Fruit fly (Drosophila melanogaster) whole organism, prepupa: ENCODE results near the gene JTBR.

Experiments
- Blimp-1 ChIP-seq: fragments of 200-800 bp; sonication (Bioruptor generic); optimal IDR thresholded peaks from 3 replicates; lab custom pipeline; 2017; ENCODE audit warnings: missing biosample characterization, missing genetic modification characterization, mild to moderate bottlenecking, moderate library complexity, missing genetic modification reagents
- CG10631 ChIP-seq: fragments of 200-800 bp; sonication (Bioruptor generic); optimal IDR thresholded peaks from 2 replicates; lab custom pipeline; 2016; ENCODE audit warnings: missing biosample characterization, missing genetic modification characterization
- CG11294 ChIP-seq: fragments of 200-800 bp; sonication (Bioruptor generic); IDR thresholded peaks from 2 replicates; pipeline ENCODE4 v1.3.6; 2022; ENCODE audit warnings: missing biosample characterization, missing genetic modification characterization
- CG15336 ChIP-seq: fragments of 200-800 bp; sonication (Bioruptor generic); IDR thresholded peaks from 2 replicates; pipeline ENCODE4 v1.3.6; 2022; ENCODE audit warnings: missing biosample characterization, missing genetic modification characterization
- CG1621 ChIP-seq: fragments of 200-800 bp; sonication (Bioruptor generic); optimal IDR thresholded peaks from 3 replicates; lab custom pipeline; 2018; ENCODE audit warnings: missing biosample characterization, mild to moderate bottlenecking, missing genetic modification characterization
- CG16779 ChIP-seq: fragments of 200-800 bp; sonication (Bioruptor generic); optimal IDR thresholded peaks from 3 replicates; lab custom pipeline; 2017; ENCODE audit warnings: missing biosample characterization, mild to moderate bottlenecking, missing genetic modification characterization
- CG3032 ChIP-seq: fragments of 200-800 bp; optimal IDR thresholded peaks from 2 replicates; lab custom pipeline; 2019; ENCODE audit warnings: missing biosample characterization, mild to moderate bottlenecking, missing genetic modification characterization, moderate library complexity
- CG31627 ChIP-seq: fragments of 200-800 bp; sonication (Bioruptor generic); optimal IDR thresholded peaks from 3 replicates; lab custom pipeline; 2016; ENCODE audit warnings: missing biosample characterization, missing genetic modification characterization
- CG32006 ChIP-seq: fragments of 200-800 bp; sonication (Bioruptor generic); optimal IDR thresholded peaks from 3 replicates; lab custom pipeline; 2017; ENCODE audit warnings: missing biosample characterization, mild to moderate bottlenecking, missing genetic modification characterization
- CG6163 ChIP-seq: fragments of 200-800 bp; sonication (Bioruptor generic); IDR thresholded peaks from 3 replicates; pipeline ENCODE4 v1.3.6; 2022; ENCODE audit warnings: missing biosample characterization, missing genetic modification characterization
- CG6276 ChIP-seq: fragments of 200-800 bp; sonication (Bioruptor generic); optimal IDR thresholded peaks from 2 replicates; lab custom pipeline; 2017; ENCODE audit warnings: missing biosample characterization, mild to moderate bottlenecking, missing genetic modification characterization
- CG6792 ChIP-seq: fragments of 200-800 bp; sonication (Bioruptor generic); optimal IDR thresholded peaks from 3 replicates; lab custom pipeline; 2016; ENCODE audit warnings: missing biosample characterization, missing genetic modification characterization
- CG6854 ChIP-seq: fragments of 200-800 bp; sonication (Bioruptor generic); optimal IDR thresholded peaks from 2 replicates; lab custom pipeline; 2017; ENCODE audit warnings: missing biosample characterization, mild to moderate bottlenecking, missing genetic modification characterization
- CG7368 ChIP-seq: fragments of 200-800 bp; sonication (Bioruptor generic); optimal IDR thresholded peaks from 3 replicates; lab custom pipeline; 2016; ENCODE audit warnings: missing biosample characterization, missing genetic modification characterization
- CG8319 ChIP-seq: fragments of 200-800 bp; sonication (Bioruptor generic); optimal IDR thresholded peaks from 3 replicates; lab custom pipeline; 2016; ENCODE audit warnings: missing biosample characterization, missing genetic modification characterization
- CG8632 ChIP-seq: fragments of 200-800 bp; sonication (Bioruptor generic); optimal IDR thresholded peaks from 3 replicates; lab custom pipeline; 2016; ENCODE audit warnings: missing biosample characterization, missing genetic modification characterization
- CG9139 ChIP-seq: fragments of 200-800 bp; sonication (Bioruptor generic); optimal IDR thresholded peaks from 3 replicates; lab custom pipeline; 2017; ENCODE audit warnings: missing biosample characterization, mild to moderate bottlenecking, missing genetic modification characterization
- Eip75B ChIP-seq: fragments of 200-800 bp; sonication (Bioruptor generic); optimal IDR thresholded peaks from 3 replicates; lab custom pipeline; 2016; ENCODE audit warnings: missing biosample characterization, missing genetic modification characterization
- Eip78C ChIP-seq: fragments of 200-800 bp; sonication (Bioruptor generic); peaks from one replicate; lab custom pipeline; 2016; ENCODE audit warnings: missing biosample characterization, missing genetic modification characterization
- Eip93F ChIP-seq: fragments of 200-800 bp; sonication (Bioruptor generic); optimal IDR thresholded peaks from 2 replicates; lab custom pipeline; 2016; ENCODE audit warnings: missing biosample characterization, mild to moderate bottlenecking, missing genetic modification characterization
- Gug ChIP-seq: fragments of 200-800 bp; sonication (Bioruptor generic); IDR thresholded peaks from 2 replicates; pipeline ENCODE4 v1.3.6; 2022; ENCODE audit warnings: missing biosample characterization, missing genetic modification characterization
- Hr38 ChIP-seq: sonication (Bioruptor generic); optimal IDR thresholded peaks from 2 replicates; lab custom pipeline; 2016; ENCODE audit warnings: missing biosample characterization, missing genetic modification characterization
- Hr39 ChIP-seq: fragments of 200-800 bp; sonication (Bioruptor generic); optimal IDR thresholded peaks from 2 replicates; lab custom pipeline; 2016; ENCODE audit warnings: missing biosample characterization, missing genetic modification characterization
- Hr4 ChIP-seq: fragments of 200-800 bp; sonication (Bioruptor generic); optimal IDR thresholded peaks from 3 replicates; lab custom pipeline; 2016; ENCODE audit warnings: missing biosample characterization, missing genetic modification characterization
- Lpt ChIP-seq: fragments of 200-800 bp; sonication (Bioruptor generic); optimal IDR thresholded peaks from 3 replicates; lab custom pipeline; 2016; ENCODE audit warnings: missing biosample characterization, missing genetic modification characterization
- Met ChIP-seq: fragments of 200-800 bp; sonication (Bioruptor generic); optimal IDR thresholded peaks from 3 replicates; lab custom pipeline; 2016; ENCODE audit warnings: missing biosample characterization, missing genetic modification characterization
- OdsH ChIP-seq: fragments of 200-800 bp; sonication (Bioruptor generic); optimal IDR thresholded peaks from 3 replicates; lab custom pipeline; 2016; ENCODE audit warnings: missing biosample characterization, missing genetic modification characterization
- Sox15 ChIP-seq: fragments of 200-800 bp; sonication (Bioruptor generic); optimal IDR thresholded peaks from 3 replicates; lab custom pipeline; 2016; ENCODE audit warnings: missing biosample characterization, missing genetic modification characterization
- acj6 ChIP-seq: fragments of 200-800 bp; sonication (Bioruptor generic); optimal IDR thresholded peaks from 3 replicates; lab custom pipeline; 2016; ENCODE audit warnings: missing biosample characterization, missing genetic modification characterization
- dac ChIP-seq: fragments of 200-800 bp; sonication (Bioruptor generic); optimal IDR thresholded peaks from 2 replicates; lab custom pipeline; 2017; ENCODE audit warnings: missing biosample characterization, mild to moderate bottlenecking, missing genetic modification characterization
- dsx ChIP-seq: fragments of 200-800 bp; optimal IDR thresholded peaks from 3 replicates; lab custom pipeline; 2019; ENCODE audit warnings: missing biosample characterization, mild to moderate bottlenecking, missing genetic modification characterization, moderate library complexity; ENCODE audit not compliant: poor library complexity, severe bottlenecking
- eg ChIP-seq: fragments of 200-800 bp; sonication (Bioruptor generic); IDR thresholded peaks from 3 replicates; pipeline ENCODE4 v1.3.6; 2022; ENCODE audit warnings: missing biosample characterization, missing genetic modification characterization
- esn ChIP-seq: fragments of 200-800 bp; sonication (Bioruptor generic); optimal IDR thresholded peaks from 2 replicates; lab custom pipeline; 2016; ENCODE audit warnings: missing biosample characterization, mild to moderate bottlenecking, missing genetic modification characterization, moderate library complexity
- fd59A ChIP-seq: fragments of 200-800 bp; sonication (Bioruptor generic); optimal IDR thresholded peaks from 2 replicates; lab custom pipeline; 2017; ENCODE audit warnings: missing biosample characterization, mild to moderate bottlenecking, missing genetic modification characterization, missing genetic modification reagents
- fkh ChIP-seq: fragments of 200-800 bp; sonication (Bioruptor generic); optimal IDR thresholded peaks from 3 replicates; lab custom pipeline; 2017; ENCODE audit warnings: missing biosample characterization, mild to moderate bottlenecking, missing genetic modification characterization, moderate library complexity
- net ChIP-seq: fragments of 200-800 bp; sonication (Bioruptor generic); optimal IDR thresholded peaks from 3 replicates; lab custom pipeline; 2016; ENCODE audit warnings: missing biosample characterization, missing genetic modification characterization
- salr ChIP-seq, 2 experiments: fragments of 200-800 bp; sonication (Bioruptor generic); optimal IDR thresholded peaks; 3 replicates each; lab custom pipeline; 2016 to 2018; ENCODE audit warnings: missing biosample characterization in 2 of 2, missing genetic modification characterization in 2 of 2, mild to moderate bottlenecking in 1 of 2
- spab ChIP-seq: fragments of 200-800 bp; sonication (Bioruptor generic); optimal IDR thresholded peaks from 2 replicates; lab custom pipeline; 2017; ENCODE audit warnings: missing biosample characterization, mild to moderate bottlenecking, missing genetic modification characterization, missing genetic modification reagents
- ss ChIP-seq, 2 experiments: fragments of 200-800 bp; sonication (Bioruptor generic); optimal IDR thresholded peaks; 2 replicates in 1 of 2; 3 replicates in 1 of 2; lab custom pipeline; 2017 to 2018; ENCODE audit warnings: mild to moderate bottlenecking in 2 of 2, missing biosample characterization in 2 of 2, missing genetic modification characterization in 2 of 2, moderate library complexity in 1 of 2
- svp ChIP-seq: fragments of 200-800 bp; sonication (Bioruptor generic); peaks from one replicate; lab custom pipeline; 2016; ENCODE audit warnings: missing biosample characterization, missing genetic modification characterization
- vri ChIP-seq: fragments of 200-800 bp; sonication (Bioruptor generic); optimal IDR thresholded peaks from 3 replicates; lab custom pipeline; 2016; ENCODE audit warnings: missing biosample characterization, mild to moderate bottlenecking, missing genetic modification characterization

The JTBR gene

dm6 chr3L:1829539-1829938, 26.9 kb upstream of the JTBR start (continued):
- TF ChIP-seq CG8632 (peak; percentile 38), net (GFP tag; lab: Kevin White, UChicago) (peak; percentile 74), CG16779 (peak; percentile 16), CG6854 (GFP tag; lab: Kevin White, UChicago) (no peak), spab (GFP tag; lab: Kevin White, UChicago) (no peak), Met (GFP tag; lab: Kevin White, UChicago) (peak; percentile 79), CG9139 (GFP tag; lab: Kevin White, UChicago) (no peak), CG6276 (GFP tag; lab: Kevin White, UChicago) (peak; percentile 53), CG32006 (GFP tag; lab: Kevin White, UChicago) (peak; percentile 71), Eip75B (GFP tag; lab: Kevin White, UChicago) (peak; percentile 62), CG7368 (GFP tag; lab: Kevin White, UChicago) (peak; percentile 38), esn (GFP tag; lab: Kevin White, UChicago) (peak; percentile 70), Blimp-1 (no peak), dac (GFP tag; lab: Kevin White, UChicago) (peak; percentile 9), CG6792 (GFP tag; lab: Kevin White, UChicago) (peak; percentile 50), acj6 (GFP tag; lab: Kevin White, UChicago) (peak; percentile 77), CG15336 (GFP tag; lab: Robert Waterston, UW) (peak; percentile 78), salr (GFP tag; optimal IDR thresholded peaks at IDR 0.05; lab: Kevin White, UChicago) (peak in 1 of 2 experiments; percentile 69), Lpt (GFP tag; lab: Kevin White, UChicago) (peak; percentile 68), fd59A (GFP tag; lab: Kevin White, UChicago) (peak; percentile 58), CG3032 (tag; lab: Kevin White, UChicago) (peak; percentile 57), eg (peak; percentile 87), OdsH (GFP tag; lab: Kevin White, UChicago) (peak; percentile 77), Hr38 (GFP tag; lab: Kevin White, UChicago) (no peak), CG31627 (GFP tag; lab: Kevin White, UChicago) (peak; percentile 73), svp (GFP tag; lab: Kevin White, UChicago) (peak; percentile 81), CG11294 (GFP tag; lab: Robert Waterston, UW) (peak; percentile 74), Hr4 (GFP tag; lab: Kevin White, UChicago) (peak; percentile 56), fkh (GFP tag; lab: Kevin White, UChicago) (no peak), CG10631 (peak; percentile 66), Gug (peak; percentile 75)
- TF ChIP-seq, all 60 proteins: peak for 50

- TF ChIP-seq dsx (GFP tag; lab: Kevin White, UChicago) (peak; percentile 6), CG6163 (GFP tag; lab: Robert Waterston, UW) (peak; percentile 54; the same call in 2 of the 3 replicates), Hr39 (GFP tag; lab: Kevin White, UChicago) (peak; percentile 10), Eip93F (no peak), Sox15 (GFP tag; lab: Kevin White, UChicago) (no peak), CG3032 (tag; lab: Kevin White, UChicago) (no peak), Eip75B (GFP tag; lab: Kevin White, UChicago) (peak; percentile 32), CG1621 (peak; percentile 22), Met (GFP tag; lab: Kevin White, UChicago) (no peak), Hr38 (GFP tag; lab: Kevin White, UChicago) (no peak), Eip78C (GFP tag; lab: Kevin White, UChicago) (peak; percentile 52), CG6854 (GFP tag; lab: Kevin White, UChicago) (peak; percentile 67), ss (GFP tag; optimal IDR thresholded peaks at IDR 0.05; lab: Kevin White, UChicago) (peak in 1 of 2 experiments; percentile 20), Blimp-1 (peak; percentile 58), CG8319 (GFP tag; lab: Kevin White, UChicago) (no peak), vri (peak; percentile 93)
Observed at dm6 chr3L:1827809-1828371, 25.2 kb upstream of the JTBR start.
